Fruit fly (Drosophila melanogaster): ENCODE data around the gene t-cup.
A peak's percentile ranks its signal among the peaks of the same experiment; 100 is the strongest.

The t-cup gene

DNA sequence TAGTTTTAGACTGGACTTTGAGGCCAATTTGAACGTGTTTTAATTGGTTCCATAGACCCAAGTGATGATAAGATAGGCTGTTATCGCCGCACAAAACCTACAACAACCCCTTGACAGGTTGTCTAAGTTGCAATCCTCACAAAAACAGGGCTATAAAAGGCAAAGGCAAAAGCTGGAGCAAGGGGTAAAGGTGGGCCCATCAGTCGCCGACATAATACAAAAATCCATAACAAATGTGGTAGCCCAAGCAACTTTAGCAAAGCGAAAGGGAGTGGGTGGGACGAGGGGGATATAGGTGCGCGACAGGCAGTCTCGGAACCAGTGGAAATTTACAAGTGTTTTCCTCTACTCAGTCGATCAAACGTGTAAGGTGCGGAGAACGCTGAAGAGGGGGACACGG, 33.1 kb downstream of the t-cup start (continued):
- TF ChIP-seq HmgZ (tag; optimal IDR thresholded peaks at IDR 0.05) (no peak), CG43689 (GFP tag; IDR thresholded peaks at IDR 0.05) (no peak), sna (GFP tag; IDR thresholded peaks at IDR 0.05; ENCODE audit: partially characterized antibody) (no peak), pzg (GFP tag; optimal IDR thresholded peaks at IDR 0.05) (no peak), fd96Cb (tag; optimal IDR thresholded peaks at IDR 0.05) (no peak), Sox100B (GFP tag; optimal IDR thresholded peaks at IDR 0.05) (no peak), CG13775 (GFP tag; optimal IDR thresholded peaks at IDR 0.05) (no peak), Hand (GFP tag; optimal IDR thresholded peaks at IDR 0.05) (no peak), CG2202 (tag; optimal IDR thresholded peaks at IDR 0.05) (no peak), HLHmδ (GFP tag; optimal IDR thresholded peaks at IDR 0.05) (no peak), org-1 (GFP tag; optimal IDR thresholded peaks at IDR 0.05) (no peak), exex (tag; optimal IDR thresholded peaks at IDR 0.05) (peak; percentile 73), Deaf1 (tag; optimal IDR thresholded peaks at IDR 0.05) (no peak), psq (GFP tag; optimal IDR thresholded peaks at IDR 0.05) (no peak), sens (GFP tag) (no peak), HLH4C (GFP tag; IDR thresholded peaks at IDR 0.05; ENCODE audit: partially characterized antibody) (no peak), CG6654 (GFP tag; optimal IDR thresholded peaks at IDR 0.05) (no peak), zen2 (GFP tag; IDR thresholded peaks at IDR 0.05; ENCODE audit: partially characterized antibody) (no peak), CG16815 (GFP tag; optimal IDR thresholded peaks at IDR 0.05) (no peak), lilli (GFP tag; optimal IDR thresholded peaks at IDR 0.05) (no peak), C15 (GFP tag; IDR thresholded peaks at IDR 0.05) (no peak), Lim3 (GFP tag; IDR thresholded peaks at IDR 0.05) (no peak), Atf6 (GFP tag; IDR thresholded peaks at IDR 0.05) (peak; percentile 26; the same call in 1 of the 2 replicates), schlank (tag; optimal IDR thresholded peaks at IDR 0.05) (no peak), Fer2 (tag; optimal IDR thresholded peaks at IDR 0.05) (no peak), Ssrp (tag; optimal IDR thresholded peaks at IDR 0.05) (no peak), sima (GFP tag; optimal IDR thresholded peaks at IDR 0.05) (no peak), zfh2 (GFP tag; optimal IDR thresholded peaks at IDR 0.05) (no peak), CG12071 (GFP tag; optimal IDR thresholded peaks at IDR 0.05) (peak; percentile 30), CG17328 (GFP tag; IDR thresholded peaks at IDR 0.05) (no peak), E2f1 (GFP tag; IDR thresholded peaks at IDR 0.05) (no peak), Neu2 (GFP tag; optimal IDR thresholded peaks at IDR 0.05; ENCODE audit: borderline replicate concordance) (no peak), CG17568 (GFP tag; optimal IDR thresholded peaks at IDR 0.05) (no peak), CG7357 (GFP tag; IDR thresholded peaks at IDR 0.05) (no peak), CG13894 (tag; optimal IDR thresholded peaks at IDR 0.05) (peak; percentile 20), CG6683 (GFP tag; optimal IDR thresholded peaks at IDR 0.05) (no peak), CG15269 (tag; optimal IDR thresholded peaks at IDR 0.05) (no peak), CG11456 (GFP tag; IDR thresholded peaks at IDR 0.05) (no peak), lola (GFP tag; optimal IDR thresholded peaks at IDR 0.05) (no peak), fd64A (GFP tag; optimal IDR thresholded peaks at IDR 0.05) (no peak), ewg (GFP tag; optimal IDR thresholded peaks at IDR 0.05) (no peak), ATbp (GFP tag; optimal IDR thresholded peaks at IDR 0.05) (no peak), CG12769 (tag; optimal IDR thresholded peaks at IDR 0.05) (peak; percentile 40), Usf (GFP tag; optimal IDR thresholded peaks at IDR 0.05) (no peak), CG7839 (tag; optimal IDR thresholded peaks at IDR 0.05) (no peak), CG11093 (GFP tag; IDR thresholded peaks at IDR 0.05) (no peak), ems (GFP tag; optimal IDR thresholded peaks at IDR 0.05) (no peak), fd102C (GFP tag; optimal IDR thresholded peaks at IDR 0.05) (no peak), Hr51 (GFP tag; optimal IDR thresholded peaks at IDR 0.05) (no peak), CG12391 (tag; optimal IDR thresholded peaks at IDR 0.05) (no peak)
